Fruit fly (Drosophila melanogaster): Measurements from ENCODE around the gene CG14411.

CG14411 gene

DNA sequence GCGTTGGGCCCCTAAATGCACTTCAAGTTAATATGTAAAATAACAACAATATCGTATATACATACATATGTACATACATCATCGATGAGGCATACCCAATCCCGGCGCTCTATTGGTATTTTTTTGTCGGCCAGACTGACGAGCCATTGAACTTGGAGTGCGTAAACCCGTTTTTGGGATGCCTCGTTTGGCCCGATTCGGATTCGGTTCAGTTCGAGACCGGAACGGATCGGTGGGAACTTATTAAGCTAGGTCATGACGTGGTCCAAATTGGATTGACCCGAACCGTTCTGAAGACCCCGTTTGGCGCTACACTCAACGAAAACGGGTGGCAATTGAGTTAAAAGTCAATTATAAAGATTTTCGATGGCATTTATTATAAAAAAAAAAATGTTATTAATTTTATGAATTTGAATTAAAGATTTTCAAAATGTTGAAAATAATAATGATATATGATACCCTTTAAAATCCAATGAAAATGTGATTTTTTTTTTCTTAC lies 13.7 kb downstream of the CG14411 start (continued):
- TF ChIP-seq Side (GFP tag; optimal IDR thresholded peaks at IDR 0.05) (no peak), Hmr (GFP tag; optimal IDR thresholded peaks at IDR 0.05) (no peak), eve (GFP tag; optimal IDR thresholded peaks at IDR 0.05) (no peak), CG30020 (tag; optimal IDR thresholded peaks at IDR 0.05) (no peak), rib (GFP tag; IDR thresholded peaks at IDR 0.05) (no peak), CG17359 (tag; optimal IDR thresholded peaks at IDR 0.05) (no peak), CG18011 (GFP tag; optimal IDR thresholded peaks at IDR 0.05) (no peak), disco-r (GFP tag; optimal IDR thresholded peaks at IDR 0.05) (no peak), CG31388 (GFP tag; optimal IDR thresholded peaks at IDR 0.05) (no peak), TFAM (GFP tag; optimal IDR thresholded peaks at IDR 0.05) (no peak), CG14860 (GFP tag; IDR thresholded peaks at IDR 0.05; ENCODE audit: partially characterized antibody) (no peak), jumu (GFP tag; optimal IDR thresholded peaks at IDR 0.05) (no peak), Lhr (GFP tag; optimal IDR thresholded peaks at IDR 0.05) (no peak), Camta (GFP tag; optimal IDR thresholded peaks at IDR 0.05) (no peak), CG4424 (GFP tag; optimal IDR thresholded peaks at IDR 0.05) (no peak), lbe (GFP tag; optimal IDR thresholded peaks at IDR 0.05) (no peak), sob (GFP tag; IDR thresholded peaks at IDR 0.05) (no peak), pros (GFP tag; optimal IDR thresholded peaks at IDR 0.05) (no peak), run (tag; optimal IDR thresholded peaks at IDR 0.05) (no peak), Fer2 (tag; optimal IDR thresholded peaks at IDR 0.05) (no peak), Aef1 (GFP tag; IDR thresholded peaks at IDR 0.05) (no peak), CG4282 (GFP tag; optimal IDR thresholded peaks at IDR 0.05) (no peak), Six4 (GFP tag; optimal IDR thresholded peaks at IDR 0.05) (no peak), CG2678 (tag; optimal IDR thresholded peaks at IDR 0.05) (peak; percentile 53), vnd (GFP tag; IDR thresholded peaks at IDR 0.05; ENCODE audit: partially characterized antibody) (no peak), dm (GFP tag; optimal IDR thresholded peaks at IDR 0.05) (no peak), Ets65A (GFP tag) (no peak), CG16779 (GFP tag; IDR thresholded peaks at IDR 0.05) (no peak), CG1024 (GFP tag; IDR thresholded peaks at IDR 0.05) (no peak), CG17912 (GFP tag; optimal IDR thresholded peaks at IDR 0.05) (no peak), CG6791 (GFP tag; IDR thresholded peaks at IDR 0.05; ENCODE audit: partially characterized antibody) (no peak), hb (GFP tag; IDR thresholded peaks at IDR 0.05; ENCODE audit: partially characterized antibody) (no peak), Antp (GFP tag; optimal IDR thresholded peaks at IDR 0.05) (no peak), tin (GFP tag; optimal IDR thresholded peaks at IDR 0.05) (no peak), Rx (GFP tag; IDR thresholded peaks at IDR 0.05) (no peak), GATAe (GFP tag; conservative IDR thresholded peaks at IDR 0.05) (no peak), CG3847 (GFP tag; IDR thresholded peaks at IDR 0.05) (no peak), tna (GFP tag; IDR thresholded peaks at IDR 0.05; ENCODE audit: partially characterized antibody) (no peak), ranshi (GFP tag; IDR thresholded peaks at IDR 0.05) (no peak), BEAF-32 (GFP tag; optimal IDR thresholded peaks at IDR 0.05) (no peak), CG7963 (GFP tag; IDR thresholded peaks at IDR 0.05; ENCODE audit: partially characterized antibody) (no peak), sna (GFP tag; IDR thresholded peaks at IDR 0.05; ENCODE audit: partially characterized antibody) (no peak), psq (GFP tag; optimal IDR thresholded peaks at IDR 0.05) (no peak), pb (GFP tag; optimal IDR thresholded peaks at IDR 0.05) (no peak), sens-2 (GFP tag; IDR thresholded peaks at IDR 0.05) (no peak), CG13287 (GFP tag; IDR thresholded peaks at IDR 0.05; ENCODE audit: partially characterized antibody) (no peak), CG30403 (GFP tag; optimal IDR thresholded peaks at IDR 0.05) (peak; percentile 24), CG10267 (tag; optimal IDR thresholded peaks at IDR 0.05) (peak; percentile 36), CG31365 (tag; optimal IDR thresholded peaks at IDR 0.05) (no peak), fd64A (GFP tag; optimal IDR thresholded peaks at IDR 0.05) (no peak), pfk (GFP tag; optimal IDR thresholded peaks at IDR 0.05) (no peak)
